Worm (Caenorhabditis elegans) whole organism, mixed stage, embryonic: Measurements from ENCODE around the gene vha-14.
A peak's percentile ranks its signal among the peaks of the same experiment; 100 is the strongest.

Experiments used
- M03D4.4 ChIP-seq: sonication (generic microtip); optimal IDR thresholded peaks from 2 replicates; lab custom pipeline; 2017; ENCODE audit warnings: mild to moderate bottlenecking, missing genetic modification characterization, missing compliant biosample characterization
- bed-3 ChIP-seq: fragments of 200-800 bp; sonication (Bioruptor generic); optimal IDR thresholded peaks from 3 replicates; lab custom pipeline; 2018; ENCODE audit warnings: mild to moderate bottlenecking, missing genetic modification characterization, moderate library complexity, missing compliant biosample characterization
- ceh-83 ChIP-seq: fragments of 200-800 bp; sonication (Bioruptor generic); optimal IDR thresholded peaks from 2 replicates; lab custom pipeline; 2018; ENCODE audit warnings: mild to moderate bottlenecking, missing genetic modification characterization, missing compliant biosample characterization
- ces-1 ChIP-seq: fragments of 150-350 bp; optimal IDR thresholded peaks from 2 replicates; lab custom pipeline; 2014; ENCODE audit warnings: missing biosample characterization, missing genetic modification reagents, missing genetic modification characterization
- cnd-1 ChIP-seq: fragments of 200-800 bp; sonication (Bioruptor generic); optimal IDR thresholded peaks from 2 replicates; lab custom pipeline; 2018; ENCODE audit warnings: mild to moderate bottlenecking, missing genetic modification characterization, missing compliant biosample characterization
- drap-1 ChIP-seq: fragments of 200-800 bp; sonication (Bioruptor generic); optimal IDR thresholded peaks from 3 replicates; lab custom pipeline; 2018; ENCODE audit warnings: mild to moderate bottlenecking, missing genetic modification characterization, missing compliant biosample characterization
- elt-1 ChIP-seq: sonication (generic microtip); optimal IDR thresholded peaks from 2 replicates; lab custom pipeline; 2017; ENCODE audit warnings: missing genetic modification characterization, mild to moderate bottlenecking, missing compliant biosample characterization, antibody characterized with exemption, moderate library complexity, borderline replicate concordance; ENCODE audit not compliant: insufficient read depth
- elt-3 ChIP-seq: fragments of 150-350 bp; optimal IDR thresholded peaks from 2 replicates; lab custom pipeline; 2014; ENCODE audit warnings: missing biosample characterization, missing genetic modification characterization
- hlh-1 ChIP-seq: fragments of 150-350 bp; optimal IDR thresholded peaks from 2 replicates; lab custom pipeline; 2014; ENCODE audit warnings: missing biosample characterization, missing genetic modification reagents, missing genetic modification characterization
- lin-13 ChIP-seq: fragments of 150-350 bp; optimal IDR thresholded peaks from 2 replicates; lab custom pipeline; 2014; ENCODE audit warnings: missing biosample characterization, missing genetic modification characterization
- lin-32 ChIP-seq: fragments of 200-800 bp; sonication (Bioruptor generic); optimal IDR thresholded peaks from 2 replicates; lab custom pipeline; 2018; ENCODE audit warnings: mild to moderate bottlenecking, missing genetic modification characterization, missing compliant biosample characterization
- lsy-2 ChIP-seq: fragments of 150-350 bp; optimal IDR thresholded peaks from 2 replicates; lab custom pipeline; 2014; ENCODE audit warnings: missing biosample characterization, missing genetic modification characterization
- mab-5 ChIP-seq: fragments of 150-350 bp; optimal IDR thresholded peaks from 2 replicates; lab custom pipeline; 2014; ENCODE audit warnings: missing biosample characterization, missing genetic modification characterization
- mls-2 ChIP-seq: sonication (generic microtip); optimal IDR thresholded peaks from 2 replicates; lab custom pipeline; 2016; ENCODE audit warnings: mild to moderate bottlenecking, missing genetic modification characterization, moderate library complexity, missing compliant biosample characterization
- nhr-2 ChIP-seq: fragments of 150-350 bp; optimal IDR thresholded peaks from 2 replicates; lab custom pipeline; 2014; ENCODE audit warnings: missing biosample characterization, missing genetic modification characterization
- nhr-237 ChIP-seq: fragments of 150-350 bp; optimal IDR thresholded peaks from 2 replicates; lab custom pipeline; 2014; ENCODE audit warnings: missing biosample characterization, missing genetic modification characterization
- nhr-28 ChIP-seq: fragments of 150-350 bp; optimal IDR thresholded peaks from 2 replicates; lab custom pipeline; 2014; ENCODE audit warnings: missing biosample characterization, missing genetic modification characterization
- nhr-76 ChIP-seq: sonication (generic microtip); optimal IDR thresholded peaks from 2 replicates; lab custom pipeline; 2017; ENCODE audit warnings: missing biosample characterization, missing genetic modification characterization
- pha-4 ChIP-seq: fragments of 150-350 bp; optimal IDR thresholded peaks from 2 replicates; lab custom pipeline; 2018; ENCODE audit warnings: missing biosample characterization, missing genetic modification reagents, missing genetic modification characterization
- sem-2 ChIP-seq: fragments of 200-800 bp; sonication (Bioruptor generic); optimal IDR thresholded peaks from 2 replicates; lab custom pipeline; 2018; ENCODE audit warnings: mild to moderate bottlenecking, missing genetic modification characterization, missing compliant biosample characterization
- snpc-4 ChIP-seq: fragments of 150-350 bp; optimal IDR thresholded peaks from 2 replicates; lab custom pipeline; 2014; ENCODE audit warnings: missing biosample characterization, missing genetic modification characterization
- sptf-1 ChIP-seq: sonication (generic microtip); optimal IDR thresholded peaks from 2 replicates; lab custom pipeline; 2017; ENCODE audit warnings: mild to moderate bottlenecking, missing genetic modification characterization, moderate library complexity, missing compliant biosample characterization
- tbx-8 ChIP-seq: fragments of 200-800 bp; sonication (Bioruptor generic); optimal IDR thresholded peaks from 2 replicates; lab custom pipeline; 2018; ENCODE audit warnings: mild to moderate bottlenecking, missing genetic modification characterization, moderate library complexity, missing compliant biosample characterization
- unc-120 ChIP-seq: sonication (generic microtip); optimal IDR thresholded peaks from 2 replicates; lab custom pipeline; 2017; ENCODE audit warnings: missing genetic modification characterization, missing compliant biosample characterization; ENCODE audit not compliant: poor library complexity, severe bottlenecking
- unc-39 ChIP-seq: fragments of 150-350 bp; optimal IDR thresholded peaks from 2 replicates; lab custom pipeline; 2014; ENCODE audit warnings: missing biosample characterization, missing genetic modification characterization
- unc-62 ChIP-seq: fragments of 150-350 bp; optimal IDR thresholded peaks from 2 replicates; lab custom pipeline; 2014; ENCODE audit warnings: missing biosample characterization, missing genetic modification reagents, missing genetic modification characterization
- zip-8 ChIP-seq: fragments of 150-350 bp; optimal IDR thresholded peaks from 2 replicates; lab custom pipeline; 2014; ENCODE audit warnings: missing biosample characterization, missing genetic modification characterization
- ztf-11 ChIP-seq: fragments of 150-350 bp; optimal IDR thresholded peaks from 2 replicates; lab custom pipeline; 2014; ENCODE audit warnings: missing biosample characterization, missing genetic modification characterization

Gene vha-14

ce11 chrIII:9504347-9504746, 3.6 kb upstream of the vha-14 start:
- TF ChIP-seq nhr-237 (tag; lab: Kevin White, UChicago) (no peak), mls-2 (tag; lab: Kevin White, UChicago) (no peak), mab-5 (tag; lab: Kevin White, UChicago) (no peak), M03D4.4 (tag; lab: Kevin White, UChicago) (no peak), unc-39 (tag; lab: Kevin White, UChicago) (no peak), lin-13 (tag; lab: Kevin White, UChicago) (no peak), lsy-2 (tag; lab: Kevin White, UChicago) (no peak), nhr-2 (no peak), ceh-83 (GFP tag; lab: Kevin White, UChicago) (no peak), tbx-8 (GFP tag; lab: Kevin White, UChicago) (no peak), unc-62 (GFP tag; lab: Kevin White, UChicago) (no peak), zip-8 (tag; lab: Kevin White, UChicago) (no peak), elt-3 (tag; lab: Kevin White, UChicago) (no peak), snpc-4 (tag; lab: Kevin White, UChicago) (no peak)

- TF ChIP-seq elt-1 (tag; lab: Kevin White, UChicago) (no peak), unc-120 (tag; lab: Kevin White, UChicago) (peak; percentile 23), nhr-237 (tag; lab: Kevin White, UChicago) (no peak), mab-5 (tag; lab: Kevin White, UChicago) (no peak), unc-62 (GFP tag; lab: Kevin White, UChicago) (peak; percentile 45), ces-1 (GFP tag; lab: Kevin White, UChicago) (peak; percentile 94), snpc-4 (tag; lab: Kevin White, UChicago) (no peak)
These were observed 2.0 kb downstream of the vha-14 start for ce11 chrIII:9509764-9510370.

- no peak for TF ChIP-seq unc-62 (GFP tag; lab: Kevin White, UChicago)
- no peak for TF ChIP-seq ztf-11
- no peak for TF ChIP-seq pha-4 (tag; lab: Kevin White, UChicago)
These were observed 3.2 kb downstream of the vha-14 start, which contains the start of gene F55H2.5 for ce11 chrIII:9511055-9511520. F55H2.5 (plus strand) TSS chrIII:9511470.

DNA sequence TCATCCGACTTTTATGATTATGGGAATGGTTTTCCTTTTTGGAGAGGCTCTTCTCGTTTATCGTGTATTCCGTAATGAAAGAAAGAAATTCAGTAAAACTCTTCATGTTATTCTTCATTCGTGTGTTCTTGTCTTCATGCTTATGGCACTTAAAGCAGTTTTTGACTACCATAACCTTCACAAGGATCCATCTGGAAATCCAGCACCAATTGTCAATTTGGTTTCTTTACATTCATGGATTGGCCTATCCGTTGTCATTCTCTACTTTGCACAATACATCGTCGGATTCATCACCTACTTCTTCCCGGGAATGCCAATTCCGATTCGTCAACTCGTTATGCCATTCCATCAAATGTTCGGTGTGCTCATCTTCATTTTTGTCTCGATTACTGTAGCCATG, 3.8 kb downstream of the vha-14 start:
- no peak for TF ChIP-seq unc-39 (tag; lab: Kevin White, UChicago)
- no peak for TF ChIP-seq drap-1
- TF ChIP-seq lin-32 (GFP tag; lab: Kevin White, UChicago) = no peak
- TF ChIP-seq sptf-1 (tag; lab: Kevin White, UChicago) = no peak

- TF ChIP-seq sptf-1 (tag; lab: Kevin White, UChicago) (no peak), drap-1 (no peak), unc-120 (tag; lab: Kevin White, UChicago) (no peak), nhr-2 (no peak), cnd-1 (tag; lab: Kevin White, UChicago) (no peak), elt-1 (tag; lab: Kevin White, UChicago) (no peak), bed-3 (no peak), mls-2 (tag; lab: Kevin White, UChicago) (no peak), nhr-76 (tag; lab: Kevin White, UChicago) (no peak), hlh-1 (tag; lab: Kevin White, UChicago) (no peak), unc-39 (tag; lab: Kevin White, UChicago) (no peak), lin-13 (tag; lab: Kevin White, UChicago) (no peak), tbx-8 (GFP tag; lab: Kevin White, UChicago) (no peak), elt-3 (tag; lab: Kevin White, UChicago) (no peak), ces-1 (GFP tag; lab: Kevin White, UChicago) (no peak), lsy-2 (tag; lab: Kevin White, UChicago) (no peak), nhr-28 (no peak), sem-2 (GFP tag; lab: Kevin White, UChicago) (no peak)
These were observed 5.1 kb downstream of the vha-14 start for ce11 chrIII:9513006-9513405.
